Worm (Caenorhabditis elegans): ENCODE data around the gene Y41C4A.8.

ce11 chrIII:11703006-11703775 lies 5.4 kb downstream of the Y41C4A.8 start:
- TF ChIP-seq lin-11 (tag; optimal IDR thresholded peaks at IDR 0.05): no peak
- TF ChIP-seq nhr-25 (tag; optimal IDR thresholded peaks at IDR 0.05): no peak
- no peak for TF ChIP-seq gmeb-1 (tag; optimal IDR thresholded peaks at IDR 0.05)
- TF ChIP-seq elt-1 (tag; optimal IDR thresholded peaks at IDR 0.05): no peak
- no peak for TF ChIP-seq nhr-12 (tag; optimal IDR thresholded peaks at IDR 0.05)
- no peak for TF ChIP-seq ama-1 (optimal IDR thresholded peaks at IDR 0.05)
- no peak for TF ChIP-seq aly-2 (tag; optimal IDR thresholded peaks at IDR 0.05)
- no peak for TF ChIP-seq F13H6.1 (tag; optimal IDR thresholded peaks at IDR 0.05)
- no peak for TF ChIP-seq egl-27 (tag; optimal IDR thresholded peaks at IDR 0.05)
- TF ChIP-seq mdl-1 (tag; optimal IDR thresholded peaks at IDR 0.05): no peak

Data from whole organism, L2 larva.